Fruit fly (Drosophila melanogaster): ENCODE measurements around the gene Saysd1.

Gene Saysd1

dm6 chr3R:25262322-25262761 lies 47.4 kb upstream of the Saysd1 start, which contains the start of the genes Kdsr and CG11858 (continued):
- TF ChIP-seq odd (GFP tag; optimal IDR thresholded peaks at IDR 0.05): no peak
- peak; percentile 55 for TF ChIP-seq CG8388 (GFP tag; optimal IDR thresholded peaks at IDR 0.05)
- peak; percentile 58 for TF ChIP-seq caup (GFP tag; optimal IDR thresholded peaks at IDR 0.05; ENCODE audit: severe bottlenecking)
- peak; percentile 51 for TF ChIP-seq Spps (tag; optimal IDR thresholded peaks at IDR 0.05)
- TF ChIP-seq ash1 (GFP tag; optimal IDR thresholded peaks at IDR 0.05): no peak
- peak; percentile 43 for TF ChIP-seq HLH54F (GFP tag; optimal IDR thresholded peaks at IDR 0.05)
- peak; percentile 26 for TF ChIP-seq CG9609 (GFP tag; optimal IDR thresholded peaks at IDR 0.05)
- no peak for TF ChIP-seq CG14965 (GFP tag; optimal IDR thresholded peaks at IDR 0.05; ENCODE audit: borderline replicate concordance)
- TF ChIP-seq dpn (GFP tag; optimal IDR thresholded peaks at IDR 0.05): peak; percentile 56 to 57
- TF ChIP-seq CG12104 (GFP tag; optimal IDR thresholded peaks at IDR 0.05): peak; percentile 32
- peak; percentile 79 for TF ChIP-seq CG12391 (tag; optimal IDR thresholded peaks at IDR 0.05)
- peak; percentile 4 for TF ChIP-seq CG3995 (GFP tag; optimal IDR thresholded peaks at IDR 0.05)
- no peak for TF ChIP-seq CG12219 (GFP tag; optimal IDR thresholded peaks at IDR 0.05)
- no peak for TF ChIP-seq amos (GFP tag; IDR thresholded peaks at IDR 0.05; ENCODE audit: partially characterized antibody)
- TF ChIP-seq Hey (tag; optimal IDR thresholded peaks at IDR 0.05): no peak
- TF ChIP-seq Asciz (GFP tag; optimal IDR thresholded peaks at IDR 0.05): no peak
- TF ChIP-seq kay (GFP tag; optimal IDR thresholded peaks at IDR 0.05): peak; percentile 35
- TF ChIP-seq CG17802 (tag; optimal IDR thresholded peaks at IDR 0.05): peak; percentile 45
- peak; percentile 71 for TF ChIP-seq zfh2 (GFP tag; optimal IDR thresholded peaks at IDR 0.05)
- TF ChIP-seq CG34376 (GFP tag; optimal IDR thresholded peaks at IDR 0.05): peak; percentile 77
- no peak for TF ChIP-seq h (optimal IDR thresholded peaks at IDR 0.05)
- no peak for TF ChIP-seq sr (GFP tag; IDR thresholded peaks at IDR 0.05)
- TF ChIP-seq CG2199 (GFP tag; IDR thresholded peaks at IDR 0.05): no peak
- TF ChIP-seq CG1529 (GFP tag; optimal IDR thresholded peaks at IDR 0.05): no peak
- peak; percentile 45 for TF ChIP-seq pum (GFP tag; optimal IDR thresholded peaks at IDR 0.05)
- no peak for TF ChIP-seq CG11398 (GFP tag; optimal IDR thresholded peaks at IDR 0.05)
- peak; percentile 61 for TF ChIP-seq Mad (GFP tag; optimal IDR thresholded peaks at IDR 0.05)
- TF ChIP-seq HmgZ (tag; optimal IDR thresholded peaks at IDR 0.05): peak; percentile 79
- TF ChIP-seq bsh (GFP tag; optimal IDR thresholded peaks at IDR 0.05): peak in 1 of 2 experiments; percentile 68
- peak; percentile 38 for TF ChIP-seq CG10209 (GFP tag; optimal IDR thresholded peaks at IDR 0.05)
- peak; percentile 40 for TF ChIP-seq Scr (GFP tag; IDR thresholded peaks at IDR 0.05; ENCODE audit: partially characterized antibody)
- TF ChIP-seq da (GFP tag; optimal IDR thresholded peaks at IDR 0.05): no peak
- TF ChIP-seq CG17385 (GFP tag; optimal IDR thresholded peaks at IDR 0.05): peak; percentile 29
- TF ChIP-seq CG31388 (GFP tag; optimal IDR thresholded peaks at IDR 0.05): no peak
- no peak for TF ChIP-seq HmgD (GFP tag; optimal IDR thresholded peaks at IDR 0.05)
- TF ChIP-seq CG12659 (GFP tag; optimal IDR thresholded peaks at IDR 0.05): peak; percentile 66
- TF ChIP-seq CG2120 (GFP tag; optimal IDR thresholded peaks at IDR 0.05): peak; percentile 82
- TF ChIP-seq ERR (GFP tag; optimal IDR thresholded peaks at IDR 0.05): no peak
- no peak for TF ChIP-seq BtbVII (GFP tag; optimal IDR thresholded peaks at IDR 0.05)
- TF ChIP-seq CG3726 (GFP tag; IDR thresholded peaks at IDR 0.05): no peak
- no peak for TF ChIP-seq CG6254 (GFP tag; optimal IDR thresholded peaks at IDR 0.05)
- TF ChIP-seq CG1647 (GFP tag; optimal IDR thresholded peaks at IDR 0.05): peak; percentile 19
- TF ChIP-seq stc (GFP tag; IDR thresholded peaks at IDR 0.05): 0 out of 2 replicates have a peak, but pooled peaks have one; percentile 10
- TF ChIP-seq HHEX (GFP tag; optimal IDR thresholded peaks at IDR 0.05): peak; percentile 12
- TF ChIP-seq CG3407 (GFP tag; optimal IDR thresholded peaks at IDR 0.05): no peak
- TF ChIP-seq dati (GFP tag; IDR thresholded peaks at IDR 0.05): no peak
- TF ChIP-seq CG14860 (GFP tag; IDR thresholded peaks at IDR 0.05; ENCODE audit: partially characterized antibody): no peak
- peak; percentile 25 for TF ChIP-seq ftz-f1 (GFP tag; optimal IDR thresholded peaks at IDR 0.05)
- no peak for TF ChIP-seq sna (GFP tag; IDR thresholded peaks at IDR 0.05; ENCODE audit: partially characterized antibody)
- TF ChIP-seq gem (tag; optimal IDR thresholded peaks at IDR 0.05): no peak
- no peak for TF ChIP-seq lbe (GFP tag; optimal IDR thresholded peaks at IDR 0.05)

All from whole organism, embryonic.